Worm (Caenorhabditis elegans) whole organism, young adult: Measurements from ENCODE around the gene C01B10.11.
A peak's percentile ranks its signal among the peaks of the same experiment; 100 is the strongest.

Experiments
- C17E4.6 ChIP-seq: fragments of 200-800 bp; sonication (Bioruptor generic); IDR thresholded peaks from 2 replicates; pipeline ENCODE4 v1.3.6; 2022; ENCODE audit warnings: missing genetic modification reagents, missing genetic modification characterization, missing compliant biosample characterization
- D2030.7 ChIP-seq: fragments of 200-800 bp; sonication (Bioruptor generic); IDR thresholded peaks from 2 replicates; pipeline ENCODE4 v1.3.6; 2022; ENCODE audit warnings: missing genetic modification reagents, missing genetic modification characterization, missing compliant biosample characterization
- F23B12.7 ChIP-seq: sonication (generic microtip); optimal IDR thresholded peaks from 2 replicates; lab custom pipeline; 2017; ENCODE audit warnings: missing genetic modification characterization, mild to moderate bottlenecking, missing compliant biosample characterization, antibody characterized with exemption, moderate library complexity; ENCODE audit not compliant: insufficient read depth
- F33H1.4 ChIP-seq: fragments of 200-800 bp; sonication (Bioruptor generic); IDR thresholded peaks from 2 replicates; pipeline ENCODE4 v1.3.6; 2022; ENCODE audit warnings: missing genetic modification reagents, missing genetic modification characterization, missing compliant biosample characterization
- F39B2.1 ChIP-seq: fragments of 200-800 bp; sonication (Bioruptor generic); IDR thresholded peaks from 2 replicates; pipeline ENCODE4 v1.3.6; 2022; ENCODE audit warnings: missing genetic modification reagents, missing genetic modification characterization, missing compliant biosample characterization
- F49E8.2 ChIP-seq: sonication (generic microtip); optimal IDR thresholded peaks from 3 replicates; lab custom pipeline; 2017; ENCODE audit warnings: missing genetic modification characterization, mild to moderate bottlenecking, missing compliant biosample characterization, antibody characterized with exemption, moderate library complexity; ENCODE audit not compliant: insufficient read depth
- F57A8.1 ChIP-seq: fragments of 200-800 bp; sonication (Bioruptor generic); optimal IDR thresholded peaks from 2 replicates; lab custom pipeline; 2018; ENCODE audit warnings: mild to moderate bottlenecking, missing genetic modification characterization, moderate library complexity, missing compliant biosample characterization
- K11D2.4 ChIP-seq: fragments of 200-800 bp; sonication (Bioruptor generic); IDR thresholded peaks from 2 replicates; pipeline ENCODE4 v1.3.6; 2022; ENCODE audit warnings: missing genetic modification reagents, missing genetic modification characterization, missing compliant biosample characterization
- Y56A3A.18 ChIP-seq: fragments of 200-800 bp; sonication (Bioruptor generic); IDR thresholded peaks from 2 replicates; pipeline ENCODE4 v1.3.6; 2022; ENCODE audit warnings: missing genetic modification reagents, missing genetic modification characterization, missing compliant biosample characterization
- Y79H2A.3 ChIP-seq: fragments of 200-800 bp; sonication (Bioruptor generic); conservative IDR thresholded peaks from 2 replicates; pipeline ENCODE4 v1.3.6; 2022; ENCODE audit warnings: missing genetic modification reagents, missing genetic modification characterization, missing compliant biosample characterization
- ama-1 ChIP-seq, 3 experiments: fragments of 150-350 bp in 1 of 3; sonication (generic microtip) in 2 of 3; optimal IDR thresholded peaks; 2 replicates each; lab custom pipeline; 2014 to 2018; ENCODE audit warnings: missing biosample characterization in 2 of 3, missing genetic modification characterization in 2 of 3, missing genetic modification reagents in 2 of 3
- atf-7 ChIP-seq: sonication (generic microtip); optimal IDR thresholded peaks from 2 replicates; lab custom pipeline; 2017; ENCODE audit warnings: mild to moderate bottlenecking, missing genetic modification characterization, missing compliant biosample characterization
- athp-1 ChIP-seq: sonication (generic microtip); optimal IDR thresholded peaks from 2 replicates; lab custom pipeline; 2017; ENCODE audit warnings: mild to moderate bottlenecking, missing genetic modification characterization, missing compliant biosample characterization
- attf-5 ChIP-seq: fragments of 200-800 bp; sonication (Bioruptor generic); optimal IDR thresholded peaks from 2 replicates; lab custom pipeline; 2018; ENCODE audit warnings: mild to moderate bottlenecking, missing genetic modification characterization, missing compliant biosample characterization
- ccch-3 ChIP-seq: fragments of 200-800 bp; sonication (Bioruptor generic); optimal IDR thresholded peaks from 2 replicates; lab custom pipeline; 2018; ENCODE audit warnings: mild to moderate bottlenecking, missing genetic modification characterization, missing compliant biosample characterization
- cebp-2 ChIP-seq: fragments of 200-800 bp; sonication (Bioruptor generic); IDR thresholded peaks from 2 replicates; pipeline ENCODE4 v1.3.6; 2022; ENCODE audit warnings: missing genetic modification characterization, missing compliant biosample characterization
- ceh-40 ChIP-seq: fragments of 200-800 bp; sonication (Bioruptor generic); IDR thresholded peaks from 2 replicates; pipeline ENCODE4 v1.3.6; 2022; ENCODE audit warnings: missing genetic modification characterization, missing compliant biosample characterization
- ceh-58 ChIP-seq: fragments of 200-800 bp; sonication (Bioruptor generic); IDR thresholded peaks from 2 replicates; pipeline ENCODE4 v1.3.6; 2022; ENCODE audit warnings: missing genetic modification characterization, missing compliant biosample characterization
- chd-7 ChIP-seq: sonication (generic microtip); optimal IDR thresholded peaks from 2 replicates; lab custom pipeline; 2016; ENCODE audit warnings: mild to moderate bottlenecking, missing genetic modification characterization, moderate library complexity, missing compliant biosample characterization
- die-1 ChIP-seq: sonication (generic microtip); optimal IDR thresholded peaks from 2 replicates; lab custom pipeline; 2016; ENCODE audit warnings: missing genotype, mild to moderate bottlenecking, missing genetic modification characterization, missing compliant biosample characterization
- ets-4 ChIP-seq: fragments of 200-800 bp; sonication (Bioruptor generic); optimal IDR thresholded peaks from 2 replicates; lab custom pipeline; 2018; ENCODE audit warnings: mild to moderate bottlenecking, missing genetic modification characterization, missing compliant biosample characterization
- gei-17 ChIP-seq: fragments of 200-800 bp; sonication (Bioruptor generic); optimal IDR thresholded peaks from 2 replicates; lab custom pipeline; 2018; ENCODE audit warnings: mild to moderate bottlenecking, missing genetic modification characterization, missing compliant biosample characterization
- hlh-12 ChIP-seq: sonication (generic microtip); optimal IDR thresholded peaks from 2 replicates; lab custom pipeline; 2016; ENCODE audit warnings: missing genetic modification characterization, missing compliant biosample characterization
- hmg-20 ChIP-seq: fragments of 200-800 bp; sonication (Bioruptor generic); IDR thresholded peaks from 2 replicates; pipeline ENCODE4 v1.3.6; 2022; ENCODE audit warnings: missing genetic modification reagents, missing genetic modification characterization, missing compliant biosample characterization
- hsf-1 ChIP-seq: fragments of 200-800 bp; sonication (Bioruptor generic); IDR thresholded peaks from 2 replicates; pipeline ENCODE4 v1.3.6; 2022; ENCODE audit warnings: missing genetic modification reagents, missing genetic modification characterization, missing compliant biosample characterization
- lag-1 ChIP-seq: fragments of 200-800 bp; sonication (Bioruptor generic); IDR thresholded peaks from 2 replicates; pipeline ENCODE4 v1.3.6; 2022; ENCODE audit warnings: missing genetic modification reagents, missing genetic modification characterization, missing compliant biosample characterization
- lin-35 ChIP-seq, 3 experiments: fragments of 150-350 bp in 2 of 3; sonication (generic microtip) in 1 of 3; optimal IDR thresholded peaks; 2 replicates each; lab custom pipeline; 2014 to 2018; ENCODE audit warnings: missing biosample characterization in 3 of 3, missing genetic modification characterization in 3 of 3, missing genetic modification reagents in 3 of 3
- lin-40 ChIP-seq: sonication (generic microtip); optimal IDR thresholded peaks from 2 replicates; lab custom pipeline; 2016; ENCODE audit warnings: missing genetic modification characterization, mild to moderate bottlenecking, missing compliant biosample characterization, missing genotype, missing genetic modification reagents
- lir-1 ChIP-seq: fragments of 200-800 bp; sonication (Bioruptor generic); conservative IDR thresholded peaks from 2 replicates; pipeline ENCODE4 v1.3.6; 2022; ENCODE audit warnings: missing genetic modification reagents, missing genetic modification characterization, missing compliant biosample characterization
- lsl-1 ChIP-seq: fragments of 200-800 bp; sonication (Bioruptor generic); optimal IDR thresholded peaks from 2 replicates; lab custom pipeline; 2018; ENCODE audit warnings: mild to moderate bottlenecking, missing genetic modification characterization, moderate library complexity, missing compliant biosample characterization
- madf-6 ChIP-seq: fragments of 200-800 bp; sonication (Bioruptor generic); IDR thresholded peaks from 2 replicates; pipeline ENCODE4 v1.3.6; 2022; ENCODE audit warnings: missing genetic modification reagents, missing genetic modification characterization, missing compliant biosample characterization
- mcd-1 ChIP-seq: fragments of 200-800 bp; sonication (Bioruptor generic); IDR thresholded peaks from 2 replicates; pipeline ENCODE4 v1.3.6; 2022; ENCODE audit warnings: missing genetic modification reagents, missing genetic modification characterization, missing compliant biosample characterization
- nfya-1 ChIP-seq: sonication (generic microtip); optimal IDR thresholded peaks from 2 replicates; lab custom pipeline; 2017; ENCODE audit warnings: antibody characterized with exemption, missing compliant biosample characterization, missing genetic modification characterization, borderline replicate concordance; ENCODE audit not compliant: insufficient read depth
- nhr-179 ChIP-seq: sonication (generic microtip); optimal IDR thresholded peaks from 2 replicates; lab custom pipeline; 2016; ENCODE audit warnings: mild to moderate bottlenecking, missing genetic modification characterization, missing compliant biosample characterization
- nhr-27 ChIP-seq: fragments of 200-800 bp; sonication (Bioruptor generic); optimal IDR thresholded peaks from 2 replicates; lab custom pipeline; 2018; ENCODE audit warnings: mild to moderate bottlenecking, missing genetic modification characterization, moderate library complexity, missing compliant biosample characterization
- pbrm-1 ChIP-seq: fragments of 200-800 bp; sonication (Bioruptor generic); IDR thresholded peaks from 2 replicates; pipeline ENCODE4 v1.3.6; 2022; ENCODE audit warnings: missing genetic modification reagents, missing genetic modification characterization, missing compliant biosample characterization
- rpc-1 ChIP-seq, 2 experiments: fragments of 150-350 bp in 1 of 2; sonication (generic microtip) in 1 of 2; optimal IDR thresholded peaks; 2 replicates each; lab custom pipeline; 2014 to 2018; ENCODE audit warnings: missing biosample characterization in 1 of 2, missing genetic modification characterization in 1 of 2, missing genetic modification reagents in 1 of 2, missing genotype in 1 of 2
- snpc-3.4 ChIP-seq: sonication (generic microtip); optimal IDR thresholded peaks from 2 replicates; lab custom pipeline; 2017; ENCODE audit warnings: missing genetic modification characterization, mild to moderate bottlenecking, missing compliant biosample characterization, antibody characterized with exemption, moderate library complexity, missing genotype, missing genetic modification reagents
- snpc-4 ChIP-seq, 5 experiments: fragments of 150-350 bp in 1 of 5; sonication (generic microtip) in 4 of 5; optimal IDR thresholded peaks; 2 replicates each; lab custom pipeline; 2014 to 2018; ENCODE audit warnings: missing genetic modification characterization in 5 of 5, missing biosample characterization in 3 of 5, antibody characterized with exemption in 2 of 5, mild to moderate bottlenecking in 2 of 5, missing compliant biosample characterization in 2 of 5, missing genotype in 2 of 5, moderate library complexity in 2 of 5, missing genetic modification reagents in 1 of 5
- sptf-2 ChIP-seq: fragments of 200-800 bp; sonication (Bioruptor generic); optimal IDR thresholded peaks from 2 replicates; lab custom pipeline; 2018; ENCODE audit warnings: mild to moderate bottlenecking, missing genetic modification characterization, missing compliant biosample characterization
- tbp1 ChIP-seq: fragments of 200-800 bp; sonication (Bioruptor generic); optimal IDR thresholded peaks from 2 replicates; lab custom pipeline; 2018; ENCODE audit warnings: mild to moderate bottlenecking, missing genetic modification characterization, missing compliant biosample characterization
- unc-62 ChIP-seq: fragments of 150-350 bp; optimal IDR thresholded peaks from 2 replicates; lab custom pipeline; 2014; ENCODE audit warnings: missing biosample characterization, missing genetic modification reagents, missing genetic modification characterization
- zim-3 ChIP-seq: sonication (generic microtip); optimal IDR thresholded peaks from 2 replicates; lab custom pipeline; 2017; ENCODE audit warnings: mild to moderate bottlenecking, missing genetic modification characterization, moderate library complexity, missing compliant biosample characterization
- ztf-18 ChIP-seq: sonication (generic microtip); optimal IDR thresholded peaks from 2 replicates; lab custom pipeline; 2016; ENCODE audit warnings: missing genotype, mild to moderate bottlenecking, missing genetic modification characterization, missing compliant biosample characterization
- ztf-28 ChIP-seq: fragments of 200-800 bp; sonication (Bioruptor generic); IDR thresholded peaks from 2 replicates; pipeline ENCODE4 v1.3.6; 2022; ENCODE audit warnings: missing genetic modification reagents, missing genetic modification characterization, missing compliant biosample characterization

Gene C01B10.11

DNA sequence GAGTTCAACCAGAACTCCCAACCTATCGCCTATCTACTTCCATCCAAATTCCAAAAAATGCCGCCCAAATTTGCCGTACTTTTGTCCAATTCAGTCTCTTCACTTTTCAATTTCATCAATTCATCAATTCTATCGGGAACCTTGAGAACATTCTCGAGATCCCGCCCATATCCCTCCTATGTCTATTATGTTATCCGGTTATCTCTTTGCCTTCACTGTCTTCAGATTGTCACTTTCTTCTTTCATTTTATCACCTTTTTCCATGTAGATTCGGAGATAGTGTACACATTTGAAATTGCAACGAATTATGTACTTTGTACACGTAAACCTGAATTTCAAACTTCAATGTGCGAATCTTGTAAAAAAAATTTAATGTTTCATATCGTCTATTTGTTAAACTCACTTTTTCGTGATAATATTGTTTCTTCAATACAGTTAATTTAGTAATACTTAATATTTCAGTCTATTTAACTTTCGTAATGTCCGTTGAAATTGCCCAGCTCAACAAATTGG, at the start of gene C01B10.11:
Gene C01B10.11 (plus strand): TSS at position 463 of the 513 bp plus-strand sequence.
- TF ChIP-seq F57A8.1 (GFP tag; lab: Kevin White, UChicago) (no peak), athp-1 (tag; lab: Kevin White, UChicago) (no peak), cebp-2 (GFP tag; lab: Robert Waterston, UW) (no peak), lin-35 (GFP tag; optimal IDR thresholded peaks at IDR 0.05; lab: Kevin White, UChicago) (no peak), ztf-28 (GFP tag; lab: Robert Waterston, UW) (no peak), rpc-1 (optimal IDR thresholded peaks at IDR 0.05; lab: Kevin White, UChicago) (no peak), rpc-1 (tag; optimal IDR thresholded peaks at IDR 0.05; lab: Kevin White, UChicago) (no peak), ama-1 (optimal IDR thresholded peaks at IDR 0.05; lab: Kevin White, UChicago) (no peak), ama-1 (GFP tag; optimal IDR thresholded peaks at IDR 0.05; lab: Kevin White, UChicago) (no peak), lag-1 (GFP tag; lab: Robert Waterston, UW) (no peak), F33H1.4 (GFP tag; lab: Robert Waterston, UW) (no peak), F39B2.1 (no peak), K11D2.4 (GFP tag; lab: Robert Waterston, UW) (no peak), ets-4 (GFP tag; lab: Kevin White, UChicago) (no peak), F23B12.7 (tag; lab: Kevin White, UChicago) (no peak), zim-3 (no peak)

DNA sequence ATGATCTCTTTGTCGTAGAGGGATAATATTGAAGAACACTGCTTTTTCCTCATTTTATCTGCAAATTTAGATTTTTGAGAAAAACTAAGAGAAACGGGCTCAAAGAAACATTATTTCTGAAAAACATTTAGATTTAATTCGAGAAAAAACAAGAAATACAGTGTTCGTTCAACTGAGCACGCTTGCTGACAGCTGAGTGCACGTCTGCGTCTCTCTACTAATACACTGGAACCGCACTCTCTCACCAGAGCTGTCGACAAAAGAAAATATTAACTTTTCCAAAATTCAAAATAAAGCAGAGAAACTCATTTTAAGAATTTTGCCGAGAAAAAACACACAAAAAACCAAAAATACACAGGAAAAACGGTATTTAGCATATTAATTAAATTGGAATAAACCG, 44.5 kb upstream of the C01B10.11 start, which contains the start of gene drh-1:
Gene drh-1 (minus strand): TSS at position 58 of the 400 bp plus-strand sequence.
- TF ChIP-seq die-1 (no peak), ceh-40 (GFP tag; lab: Robert Waterston, UW) (no peak), attf-5 (GFP tag; lab: Kevin White, UChicago) (peak; percentile 27), hmg-20 (GFP tag; lab: Robert Waterston, UW) (no peak), atf-7 (no peak), nhr-179 (no peak), gei-17 (GFP tag; lab: Kevin White, UChicago) (no peak), nfya-1 (no peak), Y56A3A.18 (GFP tag; lab: Robert Waterston, UW) (no peak), K11D2.4 (GFP tag; lab: Robert Waterston, UW) (no peak), ccch-3 (GFP tag; lab: Kevin White, UChicago) (no peak), Y79H2A.3 (no peak), unc-62 (GFP tag; lab: Kevin White, UChicago) (no peak), C17E4.6 (GFP tag; lab: Robert Waterston, UW) (no peak), ztf-28 (GFP tag; lab: Robert Waterston, UW) (no peak), tbp1 (GFP tag; lab: Kevin White, UChicago) (no peak), lir-1 (GFP tag; lab: Robert Waterston, UW) (no peak), hlh-12 (tag; lab: Kevin White, UChicago) (no peak), lin-35 (GFP tag; optimal IDR thresholded peaks at IDR 0.05; lab: Kevin White, UChicago) (no peak), pbrm-1 (GFP tag; lab: Robert Waterston, UW) (no peak), F23B12.7 (tag; lab: Kevin White, UChicago) (peak; percentile 16), sptf-2 (no peak), F49E8.2 (no peak), snpc-4 (GFP tag; optimal IDR thresholded peaks at IDR 0.05; lab: Kevin White, UChicago) (no peak), snpc-4 (tag; optimal IDR thresholded peaks at IDR 0.05; lab: Kevin White, UChicago) (peak in 3 of 4 experiments; percentile 67 to 82 (median 74)), madf-6 (peak; percentile 31; the same call in 1 of the 2 replicates), mcd-1 (GFP tag; lab: Robert Waterston, UW) (peak; percentile 51; the same call in 1 of the 2 replicates), lsl-1 (GFP tag; lab: Kevin White, UChicago) (peak; percentile 32), snpc-3.4 (tag; lab: Kevin White, UChicago) (no peak), chd-7 (no peak), hsf-1 (peak; percentile 45; the same call in 1 of the 2 replicates), ztf-18 (tag; lab: Kevin White, UChicago) (no peak), D2030.7 (peak; percentile 36; the same call in 1 of the 2 replicates), lin-40 (tag; lab: Kevin White, UChicago) (no peak), nhr-27 (tag; lab: Kevin White, UChicago) (no peak), ceh-58 (GFP tag; lab: Robert Waterston, UW) (no peak)
